Fruit fly (Drosophila melanogaster) whole organism, embryonic: ENCODE results near the gene Helz.

Source experiments
- Adf1 ChIP-seq: fragments of 200-800 bp; sonication (Bioruptor generic); IDR thresholded peaks from 2 replicates; pipeline ENCODE4 v1.3.6; 2022; ENCODE audit warnings: missing biosample characterization, missing genetic modification characterization
- Bgb ChIP-seq: fragments of 200-800 bp; sonication (Bioruptor generic); IDR thresholded peaks from 2 replicates; pipeline ENCODE4 v1.3.6; 2022; ENCODE audit warnings: missing biosample characterization, missing genetic modification characterization; ENCODE audit not compliant: partially characterized antibody
- BtbVII ChIP-seq: fragments of 200-800 bp; sonication (Bioruptor generic); optimal IDR thresholded peaks from 3 replicates; lab custom pipeline; 2017; ENCODE audit warnings: missing biosample characterization, mild to moderate bottlenecking, missing genetic modification characterization
- CG10979 ChIP-seq: fragments of 200-800 bp; sonication (Bioruptor generic); optimal IDR thresholded peaks from 2 replicates; lab custom pipeline; 2018; ENCODE audit warnings: missing biosample characterization, mild to moderate bottlenecking, missing genetic modification characterization, moderate library complexity
- CG11398 ChIP-seq: fragments of 200-800 bp; sonication (Bioruptor generic); optimal IDR thresholded peaks from 2 replicates; lab custom pipeline; 2016; ENCODE audit warnings: missing biosample characterization, missing genetic modification characterization
- CG12219 ChIP-seq: fragments of 200-800 bp; sonication (Bioruptor generic); optimal IDR thresholded peaks from 3 replicates; lab custom pipeline; 2018; ENCODE audit warnings: missing biosample characterization, mild to moderate bottlenecking, missing genetic modification characterization
- CG12942 ChIP-seq: fragments of 200-800 bp; sonication (Bioruptor generic); optimal IDR thresholded peaks from 3 replicates; lab custom pipeline; 2016; ENCODE audit warnings: missing biosample characterization, missing genetic modification characterization
- CG1529 ChIP-seq: fragments of 200-800 bp; sonication (Bioruptor generic); optimal IDR thresholded peaks from 3 replicates; lab custom pipeline; 2018; ENCODE audit warnings: missing biosample characterization, missing genetic modification characterization
- CG16863 ChIP-seq: fragments of 200-800 bp; sonication (Bioruptor generic); optimal IDR thresholded peaks from 3 replicates; lab custom pipeline; 2016; ENCODE audit warnings: missing biosample characterization, missing genetic modification characterization
- CG18764 ChIP-seq: fragments of 200-800 bp; sonication (Bioruptor generic); optimal IDR thresholded peaks from 3 replicates; lab custom pipeline; 2016; ENCODE audit warnings: missing biosample characterization, missing genetic modification characterization
- CG30431 ChIP-seq: fragments of 200-800 bp; sonication (Bioruptor generic); optimal IDR thresholded peaks from 2 replicates; lab custom pipeline; 2017; ENCODE audit warnings: missing biosample characterization, missing genetic modification characterization
- CG31224 ChIP-seq: fragments of 200-800 bp; sonication (Bioruptor generic); IDR thresholded peaks from 2 replicates; pipeline ENCODE4 v1.3.6; 2022; ENCODE audit warnings: missing biosample characterization, missing genetic modification characterization
- CG32767 ChIP-seq: fragments of 200-800 bp; sonication (Bioruptor generic); IDR thresholded peaks from 2 replicates; pipeline ENCODE4 v1.3.6; 2022; ENCODE audit warnings: missing biosample characterization, missing genetic modification characterization
- CG3281 ChIP-seq: fragments of 200-800 bp; sonication (Bioruptor generic); optimal IDR thresholded peaks from 3 replicates; lab custom pipeline; 2017; ENCODE audit warnings: missing biosample characterization, mild to moderate bottlenecking, missing genetic modification characterization
- CG4730 ChIP-seq: fragments of 200-800 bp; sonication (Bioruptor generic); IDR thresholded peaks from 2 replicates; pipeline ENCODE4 v1.3.6; 2022; ENCODE audit warnings: missing biosample characterization, missing genetic modification characterization
- CG4820 ChIP-seq: fragments of 200-800 bp; sonication (Bioruptor generic); optimal IDR thresholded peaks from 3 replicates; lab custom pipeline; 2016; ENCODE audit warnings: missing biosample characterization, missing genetic modification characterization
- CG6175 ChIP-seq: fragments of 200-800 bp; sonication (Bioruptor generic); IDR thresholded peaks from 3 replicates; pipeline ENCODE4 v1.3.6; 2022; ENCODE audit warnings: missing biosample characterization, missing genetic modification characterization
- CG8478 ChIP-seq: fragments of >200 bp; optimal IDR thresholded peaks from 2 replicates; lab custom pipeline; 2018
- CG9215 ChIP-seq: fragments of 200-800 bp; sonication (Bioruptor generic); IDR thresholded peaks from 2 replicates; pipeline ENCODE4 v1.3.6; 2022; ENCODE audit warnings: missing biosample characterization, missing genetic modification characterization
- CG9727 ChIP-seq: fragments of 200-800 bp; sonication (Bioruptor generic); optimal IDR thresholded peaks from 3 replicates; lab custom pipeline; 2017; ENCODE audit warnings: missing biosample characterization, mild to moderate bottlenecking, missing genetic modification characterization
- CG9817 ChIP-seq: fragments of 200-800 bp; sonication (Bioruptor generic); optimal IDR thresholded peaks from 2 replicates; lab custom pipeline; 2018; ENCODE audit warnings: missing biosample characterization, mild to moderate bottlenecking, missing genetic modification characterization, moderate library complexity
- Dfd ChIP-seq, 2 experiments: fragments of >200 bp; optimal IDR thresholded peaks; 2 replicates each; lab custom pipeline; 2017; ENCODE audit warnings: missing biosample characterization in 2 of 2, missing genetic modification characterization in 2 of 2
- E2f2 ChIP-seq: fragments of 200-800 bp; sonication (Bioruptor generic); IDR thresholded peaks from 2 replicates; pipeline ENCODE4 v1.3.6; 2022; ENCODE audit warnings: missing biosample characterization, missing genetic modification characterization
- Eip74EF ChIP-seq, 2 experiments: fragments of 200-800 bp in 1 of 2; fragments of >200 bp in 1 of 2; sonication (Bioruptor generic) in 1 of 2; optimal IDR thresholded peaks; 2 replicates each; lab custom pipeline; 2017 to 2019; ENCODE audit warnings: missing biosample characterization in 2 of 2, missing genetic modification characterization in 2 of 2, mild to moderate bottlenecking in 1 of 2, moderate library complexity in 1 of 2
- Ets97D ChIP-seq: fragments of 200-800 bp; sonication (Bioruptor generic); optimal IDR thresholded peaks from 3 replicates; lab custom pipeline; 2016; ENCODE audit warnings: missing biosample characterization, missing genetic modification characterization
- Hand ChIP-seq: fragments of 200-800 bp; sonication (Bioruptor generic); optimal IDR thresholded peaks from 2 replicates; lab custom pipeline; 2017; ENCODE audit warnings: mild to moderate bottlenecking, missing biosample characterization, missing genetic modification reagents, missing genetic modification characterization
- Hey ChIP-seq: fragments of 200-800 bp; sonication (Bioruptor generic); optimal IDR thresholded peaks from 3 replicates; lab custom pipeline; 2018; ENCODE audit warnings: missing biosample characterization, mild to moderate bottlenecking, missing genetic modification characterization
- Hr78 ChIP-seq, 2 experiments: fragments of 200-800 bp in 1 of 2; fragments of >200 bp in 1 of 2; sonication (Bioruptor generic) in 1 of 2; optimal IDR thresholded peaks; 2 replicates each; lab custom pipeline; 2017 to 2019; ENCODE audit warnings: missing biosample characterization in 2 of 2, missing genetic modification characterization in 2 of 2, mild to moderate bottlenecking in 1 of 2, moderate library complexity in 1 of 2
- Max ChIP-seq: fragments of 200-800 bp; sonication (Bioruptor generic); optimal IDR thresholded peaks from 2 replicates; lab custom pipeline; 2016; ENCODE audit warnings: missing biosample characterization, mild to moderate bottlenecking, missing genetic modification characterization
- Nf-YA ChIP-seq: fragments of 200-800 bp; sonication (Bioruptor generic); IDR thresholded peaks from 2 replicates; pipeline ENCODE4 v1.3.6; 2022; ENCODE audit warnings: missing biosample characterization, missing genetic modification characterization
- Nf-YC ChIP-seq: fragments of 200-800 bp; optimal IDR thresholded peaks from 3 replicates; lab custom pipeline; 2019; ENCODE audit warnings: missing biosample characterization, mild to moderate bottlenecking, missing genetic modification characterization, moderate library complexity
- NfI ChIP-seq: fragments of 200-800 bp; sonication (Bioruptor generic); optimal IDR thresholded peaks from 3 replicates; lab custom pipeline; 2018; ENCODE audit warnings: missing biosample characterization, mild to moderate bottlenecking, missing genetic modification characterization, moderate library complexity
- Rx ChIP-seq: fragments of 200-800 bp; sonication (Bioruptor generic); IDR thresholded peaks from 2 replicates; pipeline ENCODE4 v1.3.6; 2022; ENCODE audit warnings: missing biosample characterization, missing genetic modification characterization
- Sin3A ChIP-seq: fragments of >200 bp; optimal IDR thresholded peaks from 2 replicates; lab custom pipeline; 2018
- TFAM ChIP-seq: fragments of 200-800 bp; sonication (Bioruptor generic); optimal IDR thresholded peaks from 2 replicates; lab custom pipeline; 2017; ENCODE audit warnings: missing biosample characterization, missing genetic modification characterization, inconsistent platforms
- Taf1 ChIP-seq: fragments of 200-800 bp; sonication (Bioruptor generic); IDR thresholded peaks from 2 replicates; pipeline ENCODE4 v1.3.6; 2022; ENCODE audit warnings: missing biosample characterization, missing genetic modification characterization
- chm ChIP-seq: fragments of 200-800 bp; sonication (Bioruptor generic); IDR thresholded peaks from 2 replicates; pipeline ENCODE4 v1.3.6; 2022; ENCODE audit warnings: missing biosample characterization, missing genetic modification characterization
- chn ChIP-seq: fragments of 200-800 bp; sonication (Bioruptor generic); optimal IDR thresholded peaks from 2 replicates; lab custom pipeline; 2016; ENCODE audit warnings: missing biosample characterization, missing genetic modification characterization
- dan ChIP-seq: fragments of 200-800 bp; sonication (Bioruptor generic); IDR thresholded peaks from 2 replicates; pipeline ENCODE4 v1.3.6; 2022; ENCODE audit warnings: missing biosample characterization, missing genetic modification characterization
- dati ChIP-seq: fragments of 200-800 bp; sonication (Bioruptor generic); IDR thresholded peaks from 2 replicates; pipeline ENCODE4 v1.3.6; 2022; ENCODE audit warnings: missing biosample characterization, missing genetic modification characterization
- dmrt99B ChIP-seq: fragments of 200-800 bp; sonication (Bioruptor generic); optimal IDR thresholded peaks from 2 replicates; lab custom pipeline; 2018; ENCODE audit warnings: missing biosample characterization, mild to moderate bottlenecking, missing genetic modification characterization, moderate library complexity
- gem ChIP-seq: fragments of 200-800 bp; sonication (Bioruptor generic); optimal IDR thresholded peaks from 2 replicates; lab custom pipeline; 2019; ENCODE audit warnings: missing biosample characterization, mild to moderate bottlenecking, missing genetic modification characterization, moderate library complexity
- hbn ChIP-seq: fragments of 200-800 bp; sonication (Bioruptor generic); IDR thresholded peaks from 2 replicates; pipeline ENCODE4 v1.3.6; 2022; ENCODE audit warnings: missing biosample characterization, missing genetic modification characterization; ENCODE audit not compliant: partially characterized antibody
- inv ChIP-seq: fragments of 200-800 bp; sonication (Bioruptor generic); IDR thresholded peaks from 2 replicates; pipeline ENCODE4 v1.3.6; 2022; ENCODE audit warnings: missing biosample characterization, missing genetic modification characterization; ENCODE audit not compliant: partially characterized antibody
- kah ChIP-seq: fragments of 200-800 bp; sonication (Bioruptor generic); optimal IDR thresholded peaks from 2 replicates; lab custom pipeline; 2018; ENCODE audit warnings: missing biosample characterization, mild to moderate bottlenecking, missing genetic modification characterization
- lab ChIP-seq: fragments of 200-800 bp; sonication (Bioruptor generic); optimal IDR thresholded peaks from 3 replicates; lab custom pipeline; 2017; ENCODE audit warnings: missing biosample characterization, missing genetic modification characterization, mild to moderate bottlenecking, moderate library complexity, missing genetic modification reagents
- row ChIP-seq: fragments of 200-800 bp; sonication (Bioruptor generic); IDR thresholded peaks from 3 replicates; pipeline ENCODE4 v1.3.6; 2022; ENCODE audit warnings: missing biosample characterization, missing genetic modification characterization
- scrt ChIP-seq: fragments of 200-800 bp; sonication (Bioruptor generic); optimal IDR thresholded peaks from 2 replicates; lab custom pipeline; 2018; ENCODE audit warnings: missing biosample characterization, mild to moderate bottlenecking, missing genetic modification characterization, moderate library complexity
- slp2 ChIP-seq: fragments of 200-800 bp; sonication (Bioruptor generic); optimal IDR thresholded peaks from 2 replicates; lab custom pipeline; 2016; ENCODE audit warnings: missing biosample characterization, missing genetic modification characterization
- unc-4 ChIP-seq: fragments of 200-800 bp; sonication (Bioruptor generic); IDR thresholded peaks from 2 replicates; pipeline ENCODE4 v1.3.6; 2022; ENCODE audit warnings: missing biosample characterization, missing genetic modification characterization; ENCODE audit not compliant: partially characterized antibody
- z ChIP-seq: fragments of 200-800 bp; sonication (Bioruptor generic); IDR thresholded peaks from 3 replicates; pipeline ENCODE4 v1.3.6; 2022; ENCODE audit warnings: missing biosample characterization, missing genetic modification characterization

Helz gene

dm6 chr3L:14790127-14790589, 423 bp downstream of the Helz start (continued):
- TF ChIP-seq CG1529 (GFP tag; lab: Kevin White, UChicago) (peak; percentile 49), CG10979 (tag; lab: Kevin White, UChicago) (peak; percentile 37), lab (peak; percentile 88), Sin3A (lab: Kevin White, UChicago) (peak; percentile 86), CG9215 (peak; percentile 82), chn (peak; percentile 85), CG6175 (GFP tag; lab: Robert Waterston, UW) (peak; percentile 62; the same call in 1 of the 3 replicates), CG12219 (GFP tag; lab: Kevin White, UChicago) (no peak), unc-4 (GFP tag; lab: Robert Waterston, UW) (peak; percentile 76), Dfd (GFP tag; optimal IDR thresholded peaks at IDR 0.05; lab: Kevin White, UChicago) (no peak), CG11398 (GFP tag; lab: Kevin White, UChicago) (peak; percentile 61), slp2 (peak; percentile 75), Hey (no peak), Taf1 (GFP tag; lab: Robert Waterston, UW) (peak; percentile 69), CG9817 (tag; lab: Kevin White, UChicago) (peak; percentile 80), CG32767 (GFP tag; lab: Robert Waterston, UW) (peak; percentile 74), Hand (GFP tag; lab: Kevin White, UChicago) (no peak), E2f2 (GFP tag; lab: Robert Waterston, UW) (no peak; the same call in 1 of the 2 replicates), chm (GFP tag; lab: Robert Waterston, UW) (peak; percentile 61), gem (tag; lab: Kevin White, UChicago) (peak; percentile 74), Bgb (GFP tag; lab: Robert Waterston, UW) (peak; percentile 80), inv (peak; percentile 80), scrt (GFP tag; lab: Kevin White, UChicago) (no peak), Nf-YA (GFP tag; lab: Robert Waterston, UW) (0 out of 2 replicates have a peak, but pooled peaks have one; percentile 34), CG18764 (GFP tag; lab: Kevin White, UChicago) (peak; percentile 79), CG4730 (GFP tag; lab: Robert Waterston, UW) (peak; percentile 55), CG31224 (GFP tag; lab: Robert Waterston, UW) (peak; percentile 64), CG16863 (peak; percentile 80), Eip74EF (GFP tag; optimal IDR thresholded peaks at IDR 0.05; lab: Kevin White, UChicago) (no peak), Hr78 (GFP tag; optimal IDR thresholded peaks at IDR 0.05; lab: Kevin White, UChicago) (no peak), z (GFP tag; lab: Robert Waterston, UW) (no peak), CG30431 (peak; percentile 73), Rx (peak; percentile 80), dan (no peak), kah (peak; percentile 18), CG3281 (GFP tag; lab: Kevin White, UChicago) (peak; percentile 74), Ets97D (GFP tag; lab: Kevin White, UChicago) (peak; percentile 70), Nf-YC (no peak), Adf1 (GFP tag; lab: Robert Waterston, UW) (peak; percentile 43), TFAM (GFP tag; lab: Kevin White, UChicago) (no peak), CG8478 (no peak), dmrt99B (no peak), row (GFP tag; lab: Robert Waterston, UW) (peak; percentile 72), hbn (GFP tag; lab: Robert Waterston, UW) (peak; percentile 69), Max (peak; percentile 79), dati (GFP tag; lab: Robert Waterston, UW) (no peak), CG12942 (GFP tag; lab: Kevin White, UChicago) (peak; percentile 82), NfI (GFP tag; lab: Kevin White, UChicago) (peak; percentile 83), CG4820 (peak; percentile 66), BtbVII (GFP tag; lab: Kevin White, UChicago) (peak; percentile 49), CG9727 (GFP tag; lab: Kevin White, UChicago) (peak; percentile 64)
